Worm (Caenorhabditis elegans) whole organism, L3 larva: Measurements from ENCODE around the gene M60.7.

ENCODE experiments used
- ceh-82 ChIP-seq: fragments of 150-350 bp; optimal IDR thresholded peaks from 2 replicates; lab custom pipeline; 2014; ENCODE audit warnings: missing biosample characterization, missing genetic modification characterization
- ceh-9 ChIP-seq: sonication (generic microtip); optimal IDR thresholded peaks from 2 replicates; lab custom pipeline; 2018; ENCODE audit warnings: missing biosample characterization, missing genetic modification characterization
- elt-1 ChIP-seq: fragments of 150-350 bp; optimal IDR thresholded peaks from 2 replicates; lab custom pipeline; 2014; ENCODE audit warnings: missing biosample characterization, missing genetic modification characterization
- fkh-10 ChIP-seq: sonication (generic microtip); optimal IDR thresholded peaks from 2 replicates; lab custom pipeline; 2017; ENCODE audit warnings: missing biosample characterization, missing genetic modification reagents, missing genetic modification characterization
- nfya-1 ChIP-seq: sonication (generic microtip); optimal IDR thresholded peaks from 2 replicates; lab custom pipeline; 2017; ENCODE audit warnings: missing genetic modification characterization, mild to moderate bottlenecking, missing compliant biosample characterization, antibody characterized with exemption, moderate library complexity; ENCODE audit not compliant: insufficient read depth
- nhr-12 ChIP-seq: fragments of 150-350 bp; optimal IDR thresholded peaks from 2 replicates; lab custom pipeline; 2014; ENCODE audit warnings: missing biosample characterization, missing genetic modification characterization
- nhr-237 ChIP-seq: fragments of 150-350 bp; optimal IDR thresholded peaks from 2 replicates; lab custom pipeline; 2014; ENCODE audit warnings: missing biosample characterization, missing genetic modification characterization
- nhr-77 ChIP-seq: fragments of 150-350 bp; optimal IDR thresholded peaks from 2 replicates; lab custom pipeline; 2014; ENCODE audit warnings: missing biosample characterization, missing genetic modification characterization
- pha-4 ChIP-seq: fragments of 150-350 bp; optimal IDR thresholded peaks from 2 replicates; lab custom pipeline; 2014; ENCODE audit warnings: missing biosample characterization, missing genetic modification reagents, missing genetic modification characterization
- unc-39 ChIP-seq: sonication (generic microtip); optimal IDR thresholded peaks from 4 replicates; lab custom pipeline; 2017; ENCODE audit warnings: missing biosample characterization, missing genetic modification characterization

DNA sequence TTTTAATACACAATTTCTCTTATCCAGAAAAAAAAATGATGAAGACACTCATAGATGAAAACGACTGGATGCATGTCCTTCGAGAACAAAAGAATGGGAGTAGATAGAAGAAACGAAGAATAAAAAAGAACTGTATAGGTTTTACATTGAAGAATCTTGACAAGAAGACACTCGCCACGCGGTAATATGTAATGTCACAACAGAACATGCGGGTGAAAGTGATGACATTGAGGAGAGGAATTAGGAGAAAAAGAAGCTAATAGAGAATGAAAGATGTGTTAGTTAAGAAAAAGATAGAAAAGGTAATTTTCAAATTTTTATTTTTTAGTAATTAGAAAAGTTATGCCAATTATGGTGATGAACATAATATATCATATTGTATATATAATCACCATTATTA is 5.5 kb downstream of the M60.7 start:
- TF ChIP-seq nfya-1 (tag; lab: Kevin White, UChicago) (no peak), unc-39 (tag; lab: Kevin White, UChicago) (no peak), ceh-9 (tag; lab: Kevin White, UChicago) (no peak), nhr-237 (tag; lab: Kevin White, UChicago) (no peak), elt-1 (tag; lab: Kevin White, UChicago) (no peak), ceh-82 (tag; lab: Kevin White, UChicago) (no peak), fkh-10 (GFP tag; lab: Kevin White, UChicago) (no peak), nhr-77 (tag; lab: Kevin White, UChicago) (no peak), pha-4 (tag; lab: Kevin White, UChicago) (no peak), nhr-12 (tag; lab: Kevin White, UChicago) (no peak)
